Worm (Caenorhabditis elegans): Measurements from ENCODE around the gene Y62H9A.14.

Gene Y62H9A.14

DNA sequence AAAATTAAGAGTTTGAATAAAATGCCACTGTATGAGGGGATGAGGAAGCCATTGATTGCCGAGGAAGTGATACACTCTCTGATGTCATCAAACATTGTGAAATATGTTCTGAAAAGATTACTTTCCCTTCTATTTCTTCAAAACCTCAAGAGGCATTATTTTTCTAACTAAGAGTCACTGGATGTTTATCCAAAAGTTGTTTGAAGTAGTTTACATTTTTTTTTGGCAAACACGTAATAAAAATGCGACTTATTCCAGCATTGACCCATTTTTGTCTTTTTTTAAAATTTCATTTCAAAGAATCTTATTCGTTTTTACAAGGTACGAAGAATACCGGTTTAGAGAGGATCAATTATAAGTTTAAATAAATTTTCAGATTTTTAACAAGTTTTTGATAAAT lies 13.8 kb upstream of the Y62H9A.14 start, which contains the start of gene Y62H9A.11:
TSS of gene Y62H9A.11 (minus strand) at position 101 of the 400 bp plus-strand sequence.
- no peak for TF ChIP-seq elt-4 (tag; optimal IDR thresholded peaks at IDR 0.05)
- TF ChIP-seq ceh-45 (GFP tag; IDR thresholded peaks at IDR 0.05) = no peak
- TF ChIP-seq K02D7.2 (tag; optimal IDR thresholded peaks at IDR 0.05) = no peak
- TF ChIP-seq ceh-2 (tag; optimal IDR thresholded peaks at IDR 0.05) = no peak
- no peak for TF ChIP-seq pha-2 (tag; optimal IDR thresholded peaks at IDR 0.05)
- no peak for TF ChIP-seq T23F11.4 (GFP tag; optimal IDR thresholded peaks at IDR 0.05)
- TF ChIP-seq pat-9 (tag; optimal IDR thresholded peaks at IDR 0.05) = no peak

DNA sequence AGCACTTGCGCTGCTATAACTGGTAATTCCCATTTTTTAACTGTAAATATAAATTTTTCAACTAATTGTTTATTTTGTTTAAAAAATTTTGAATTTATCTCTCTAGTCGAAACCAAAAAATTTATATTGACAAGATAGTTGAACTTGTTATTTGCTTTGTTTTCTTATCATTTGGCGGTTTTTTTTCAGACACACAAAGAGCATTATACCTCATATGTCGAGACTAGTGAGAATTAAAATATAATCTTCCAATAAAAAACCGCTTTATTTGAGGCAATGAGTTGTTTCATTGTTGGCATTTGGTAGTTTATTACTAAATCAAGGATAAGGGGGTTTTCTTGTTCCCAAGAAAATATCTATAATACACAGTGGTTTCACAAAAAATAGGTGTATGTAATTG lies 12.8 kb upstream of the Y62H9A.14 start:
- TF ChIP-seq fkh-10 (GFP tag; optimal IDR thresholded peaks at IDR 0.05) = no peak
- TF ChIP-seq mec-3 (tag; optimal IDR thresholded peaks at IDR 0.05; ENCODE audit: borderline replicate concordance) = no peak
- no peak for TF ChIP-seq fkh-6 (tag; optimal IDR thresholded peaks at IDR 0.05)
- TF ChIP-seq pha-2 (tag; optimal IDR thresholded peaks at IDR 0.05) = no peak
- TF ChIP-seq pqm-1 (tag; optimal IDR thresholded peaks at IDR 0.05) = no peak
- no peak for TF ChIP-seq npax-4 (tag; optimal IDR thresholded peaks at IDR 0.05)
- TF ChIP-seq ama-1 (optimal IDR thresholded peaks at IDR 0.05) = no peak
- no peak for TF ChIP-seq ref-2 (tag; optimal IDR thresholded peaks at IDR 0.05)
- TF ChIP-seq pax-1 (tag; optimal IDR thresholded peaks at IDR 0.05) = no peak

DNA sequence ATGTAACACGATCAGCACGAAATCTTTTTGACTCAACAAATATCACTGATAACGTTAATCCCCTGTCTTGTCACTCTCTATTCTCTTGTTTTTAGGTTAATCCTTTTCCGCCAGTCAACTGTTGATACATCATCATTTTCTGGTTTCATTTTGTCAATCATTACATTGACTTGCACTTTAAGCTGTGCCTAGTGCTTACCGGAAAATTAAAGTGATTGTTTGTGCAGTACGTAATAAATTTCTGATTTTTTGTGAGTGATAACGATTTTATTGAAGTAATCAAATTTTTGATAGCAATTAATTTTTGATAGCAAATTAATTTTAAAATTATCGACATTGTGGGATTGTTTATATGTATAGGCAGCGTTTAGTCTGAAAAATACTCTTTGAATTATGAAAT lies 11.9 kb upstream of the Y62H9A.14 start:
- TF ChIP-seq elt-2 (tag; optimal IDR thresholded peaks at IDR 0.05) (peak; percentile 24), unc-86 (tag; optimal IDR thresholded peaks at IDR 0.05) (no peak)

DNA sequence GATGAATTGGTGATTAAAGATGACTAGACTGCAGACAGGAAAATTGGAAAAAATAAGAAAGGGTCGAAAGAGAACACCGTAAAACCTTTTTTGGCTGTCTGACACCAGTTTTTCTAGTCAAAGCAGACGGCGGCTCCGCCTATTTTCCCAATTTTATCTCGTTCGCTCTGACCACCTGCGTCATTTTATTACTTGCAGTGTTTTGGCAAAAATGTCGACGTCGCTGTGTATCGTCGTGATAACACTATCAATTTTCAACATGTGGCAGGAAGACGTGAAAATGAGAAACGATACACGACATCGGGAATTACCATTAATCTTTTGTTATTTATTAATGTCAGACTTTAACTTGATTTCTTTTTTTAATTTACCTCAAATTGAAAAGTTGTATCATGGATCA lies 11.0 kb upstream of the Y62H9A.14 start, which contains the start of gene Y62H9A.15:
TSS of gene Y62H9A.15 (minus strand) at position 100 of the 400 bp plus-strand sequence.
- TF ChIP-seq K02D7.2 (tag; optimal IDR thresholded peaks at IDR 0.05) = no peak
- TF ChIP-seq ceh-48 (tag; optimal IDR thresholded peaks at IDR 0.05) = no peak
- no peak for TF ChIP-seq hlh-8 (tag; optimal IDR thresholded peaks at IDR 0.05)
- no peak for TF ChIP-seq eyg-1 (tag; optimal IDR thresholded peaks at IDR 0.05)
- TF ChIP-seq syd-9 (tag; optimal IDR thresholded peaks at IDR 0.05) = no peak
- no peak for TF ChIP-seq odd-2 (tag; optimal IDR thresholded peaks at IDR 0.05)
- peak; percentile 60 for TF ChIP-seq elt-2 (tag; optimal IDR thresholded peaks at IDR 0.05)
- TF ChIP-seq madf-2 (tag; optimal IDR thresholded peaks at IDR 0.05) = no peak

DNA sequence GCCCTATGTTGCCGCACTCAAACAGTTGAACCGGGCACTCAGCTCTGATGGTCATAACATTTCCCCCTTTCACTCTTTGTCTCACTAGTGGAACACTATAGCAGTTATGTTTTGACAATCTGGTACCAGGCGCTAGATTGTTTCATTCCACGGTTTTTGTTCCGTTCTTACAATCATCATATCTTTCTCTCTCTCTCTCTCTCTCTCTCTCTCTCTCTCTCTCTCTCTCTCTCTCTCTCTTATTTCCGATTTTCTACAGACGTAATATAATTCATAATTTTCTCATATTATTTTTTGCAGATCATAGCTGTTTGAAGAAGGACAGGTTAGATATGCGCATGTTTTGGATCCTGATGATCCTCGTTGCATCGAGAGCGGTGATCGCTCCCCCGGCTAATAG lies 7.2 kb upstream of the Y62H9A.14 start, which contains the start of gene Y62H9A.12:
TSS of gene Y62H9A.12 (plus strand) at position 301 of the 400 bp plus-strand sequence.
- no peak for TF ChIP-seq madf-2 (tag; optimal IDR thresholded peaks at IDR 0.05)
- TF ChIP-seq nfya-1 (tag; optimal IDR thresholded peaks at IDR 0.05) = no peak
- TF ChIP-seq C38D4.7 (GFP tag; optimal IDR thresholded peaks at IDR 0.05) = no peak
- TF ChIP-seq eyg-1 (tag; optimal IDR thresholded peaks at IDR 0.05) = no peak
- no peak for TF ChIP-seq ceh-45 (GFP tag; IDR thresholded peaks at IDR 0.05)
- TF ChIP-seq hlh-30 (tag; optimal IDR thresholded peaks at IDR 0.05; ENCODE audit: insufficient read depth) = no peak
- TF ChIP-seq lin-11 (tag; optimal IDR thresholded peaks at IDR 0.05) = no peak
- TF ChIP-seq ceh-14 (tag; optimal IDR thresholded peaks at IDR 0.05) = no peak
- no peak for TF ChIP-seq nhr-11 (tag; optimal IDR thresholded peaks at IDR 0.05)
- no peak for TF ChIP-seq dmd-4 (tag; optimal IDR thresholded peaks at IDR 0.05; ENCODE audit: borderline replicate concordance)
- TF ChIP-seq ceh-19 (GFP tag; optimal IDR thresholded peaks at IDR 0.05) = no peak
- TF ChIP-seq ceh-9 (tag; optimal IDR thresholded peaks at IDR 0.05) = no peak
- TF ChIP-seq zip-5 (tag; optimal IDR thresholded peaks at IDR 0.05) = no peak
- TF ChIP-seq gmeb-2 (tag; optimal IDR thresholded peaks at IDR 0.05) = no peak
- no peak for TF ChIP-seq rnt-1 (tag; optimal IDR thresholded peaks at IDR 0.05)
- no peak for TF ChIP-seq odd-2 (tag; optimal IDR thresholded peaks at IDR 0.05)
- no peak for TF ChIP-seq unc-86 (tag; optimal IDR thresholded peaks at IDR 0.05)
- no peak for TF ChIP-seq K09A11.1 (tag; optimal IDR thresholded peaks at IDR 0.05; ENCODE audit: insufficient read depth)
- TF ChIP-seq pros-1 (tag; optimal IDR thresholded peaks at IDR 0.05) = no peak
- no peak for TF ChIP-seq ceh-2 (tag; optimal IDR thresholded peaks at IDR 0.05)

All from whole organism, late embryonic.